Worm (Caenorhabditis elegans): ENCODE data around the gene lec-7.

lec-7 gene

DNA sequence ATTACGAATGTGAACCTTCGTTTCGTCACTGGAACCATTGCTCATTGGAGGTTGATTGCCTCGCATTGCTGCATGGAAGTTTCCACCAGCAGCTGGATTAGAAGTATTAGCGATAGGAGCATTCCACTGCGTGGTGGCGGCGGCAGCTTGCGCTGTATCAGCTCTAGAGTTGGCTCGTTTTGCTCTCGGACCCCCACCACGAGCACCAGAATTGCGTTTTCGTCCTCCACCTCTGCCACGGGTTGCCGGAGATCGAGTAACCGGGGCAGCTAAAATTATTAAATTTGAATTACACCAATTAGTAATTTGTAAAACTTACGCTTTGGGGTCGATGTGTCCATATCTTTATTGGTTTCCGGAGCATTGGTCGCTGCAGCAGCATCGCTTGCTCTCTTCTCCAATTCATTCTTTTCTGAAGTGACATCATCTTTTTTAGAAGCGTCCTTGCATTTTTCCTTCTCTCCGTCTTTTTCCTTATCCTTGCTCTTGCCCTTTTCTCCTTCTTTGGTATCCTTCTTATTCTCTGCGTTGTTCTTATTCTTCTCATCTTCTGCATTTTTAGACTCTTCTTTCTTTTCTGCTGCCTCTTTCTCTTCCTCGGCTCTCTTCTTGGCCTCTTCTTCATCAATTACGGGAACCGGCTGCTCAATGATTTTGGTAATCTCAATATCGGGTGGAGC is 37.6 kb upstream of the lec-7 start:
- TF ChIP-seq nhr-237 (tag; optimal IDR thresholded peaks at IDR 0.05) (no peak), lin-39 (tag; optimal IDR thresholded peaks at IDR 0.05) (peak; percentile 49)

DNA sequence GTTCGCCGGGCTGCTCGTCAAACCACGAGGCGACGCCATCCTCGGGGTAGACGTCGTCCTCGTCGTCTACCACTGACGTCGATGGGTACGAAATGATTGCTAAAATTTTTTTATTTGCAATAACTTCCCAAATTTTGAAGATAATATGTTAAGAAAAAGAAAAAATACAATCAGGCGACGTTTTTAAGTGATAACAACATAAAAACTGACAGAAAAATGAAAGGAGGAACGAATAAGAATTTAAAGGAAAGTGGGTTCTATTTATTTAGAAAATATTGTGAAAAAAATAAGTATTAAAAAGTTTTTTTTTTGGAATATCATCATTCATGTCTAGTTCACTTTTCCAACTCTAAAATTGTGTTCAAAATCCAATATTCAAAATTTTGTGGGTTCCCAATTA is 29.7 kb upstream of the lec-7 start, which contains the start of gene dpy-22:
Gene dpy-22 (minus strand): TSS at position 101 of the 400 bp plus-strand sequence.
- TF ChIP-seq mdl-1 (tag; optimal IDR thresholded peaks at IDR 0.05) (no peak), ZK546.5 (tag; optimal IDR thresholded peaks at IDR 0.05) (no peak), fos-1 (tag; optimal IDR thresholded peaks at IDR 0.05) (no peak)

DNA sequence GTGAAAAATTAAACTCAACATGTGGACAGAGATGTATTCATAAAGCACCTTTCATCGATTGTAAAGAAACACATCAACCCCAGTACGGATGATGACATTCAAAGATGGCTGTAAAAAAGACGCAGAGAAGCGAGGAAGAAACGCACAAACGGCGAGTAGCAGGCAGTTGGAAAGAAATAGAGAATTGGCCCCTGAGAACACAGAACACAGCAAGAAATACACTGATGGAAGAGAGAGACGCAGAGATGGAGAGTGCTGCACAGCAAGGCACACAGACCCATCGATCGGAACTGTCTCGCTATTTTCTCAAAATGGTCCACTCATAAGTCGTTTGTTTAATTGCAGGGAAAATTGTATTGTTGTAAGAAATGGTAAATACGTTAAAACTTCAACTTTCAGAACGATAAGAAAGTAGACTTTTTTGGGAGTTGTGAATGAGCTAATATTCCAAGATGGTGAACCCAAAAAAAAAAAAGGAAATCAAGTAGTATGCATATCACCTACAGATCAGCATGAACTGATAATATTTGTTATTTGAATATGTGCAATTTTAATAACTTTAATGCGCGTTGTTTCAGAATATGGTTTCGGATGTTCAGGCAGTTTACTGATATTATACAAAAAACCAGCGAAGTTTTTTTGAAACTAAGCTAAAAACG is 29.1 kb upstream of the lec-7 start:
- no peak for TF ChIP-seq nhr-11 (tag; optimal IDR thresholded peaks at IDR 0.05)
- no peak for TF ChIP-seq mdl-1 (tag; optimal IDR thresholded peaks at IDR 0.05)
- no peak for TF ChIP-seq nhr-43 (tag; optimal IDR thresholded peaks at IDR 0.05; ENCODE audit: poor library complexity, severe bottlenecking)
- no peak for TF ChIP-seq aly-2 (tag; optimal IDR thresholded peaks at IDR 0.05)
- no peak for TF ChIP-seq daf-12 (tag; optimal IDR thresholded peaks at IDR 0.05)
- TF ChIP-seq tbx-2 (tag; optimal IDR thresholded peaks at IDR 0.05), result no peak
- no peak for TF ChIP-seq ceh-9 (tag; optimal IDR thresholded peaks at IDR 0.05)
- TF ChIP-seq ZK546.5 (tag; optimal IDR thresholded peaks at IDR 0.05), result no peak
- no peak for TF ChIP-seq ztf-4 (tag; optimal IDR thresholded peaks at IDR 0.05)
- TF ChIP-seq unc-39 (tag; optimal IDR thresholded peaks at IDR 0.05), result no peak
- no peak for TF ChIP-seq fos-1 (tag; optimal IDR thresholded peaks at IDR 0.05)
- TF ChIP-seq nhr-237 (tag; optimal IDR thresholded peaks at IDR 0.05), result no peak
- TF ChIP-seq nhr-28 (tag; optimal IDR thresholded peaks at IDR 0.05), result no peak
- TF ChIP-seq mml-1 (tag; optimal IDR thresholded peaks at IDR 0.05), result no peak
- no peak for TF ChIP-seq elt-3 (tag; optimal IDR thresholded peaks at IDR 0.05)
- no peak for TF ChIP-seq eor-1 (tag; optimal IDR thresholded peaks at IDR 0.05)
- peak; percentile 90 for TF ChIP-seq hmg-11 (tag; optimal IDR thresholded peaks at IDR 0.05)
- peak; percentile 55 for TF ChIP-seq pqm-1 (tag; optimal IDR thresholded peaks at IDR 0.05)
- TF ChIP-seq jun-1 (tag; optimal IDR thresholded peaks at IDR 0.05), result peak; percentile 77
- TF ChIP-seq fkh-2 (tag; optimal IDR thresholded peaks at IDR 0.05), result no peak
- peak; percentile 52 for TF ChIP-seq lin-39 (tag; optimal IDR thresholded peaks at IDR 0.05)
- no peak for TF ChIP-seq egl-27 (tag; optimal IDR thresholded peaks at IDR 0.05)
- TF ChIP-seq R02D3.7 (tag; optimal IDR thresholded peaks at IDR 0.05), result no peak
- TF ChIP-seq skn-1 (tag; optimal IDR thresholded peaks at IDR 0.05), result peak; percentile 95
- peak; percentile 73 for TF ChIP-seq egl-5 (tag; optimal IDR thresholded peaks at IDR 0.05)
- TF ChIP-seq nhr-23 (tag; optimal IDR thresholded peaks at IDR 0.05), result peak; percentile 50
- TF ChIP-seq ama-1 (optimal IDR thresholded peaks at IDR 0.05), result no peak
- TF ChIP-seq nfya-1 (tag; optimal IDR thresholded peaks at IDR 0.05; ENCODE audit: insufficient read depth), result peak; percentile 70
- TF ChIP-seq nhr-67 (tag; optimal IDR thresholded peaks at IDR 0.05), result no peak
- no peak for TF ChIP-seq snpc-4 (tag; optimal IDR thresholded peaks at IDR 0.05)
- TF ChIP-seq lin-15B (tag; optimal IDR thresholded peaks at IDR 0.05), result no peak
- no peak for TF ChIP-seq fkh-10 (GFP tag; optimal IDR thresholded peaks at IDR 0.05)
- peak; percentile 69 for TF ChIP-seq elt-2 (tag; optimal IDR thresholded peaks at IDR 0.05)
- TF ChIP-seq elt-1 (tag; optimal IDR thresholded peaks at IDR 0.05), result no peak
- no peak for TF ChIP-seq nhr-77 (tag; optimal IDR thresholded peaks at IDR 0.05)
- TF ChIP-seq ceh-16 (tag; optimal IDR thresholded peaks at IDR 0.05), result no peak
- TF ChIP-seq nhr-76 (tag; optimal IDR thresholded peaks at IDR 0.05), result no peak
- no peak for TF ChIP-seq unc-62 (GFP tag; optimal IDR thresholded peaks at IDR 0.05)
- peak; percentile 60 for TF ChIP-seq ceh-28 (tag; optimal IDR thresholded peaks at IDR 0.05)
- TF ChIP-seq pha-4 (tag; optimal IDR thresholded peaks at IDR 0.05), result no peak
- TF ChIP-seq sea-2 (GFP tag; optimal IDR thresholded peaks at IDR 0.05), result no peak
- no peak for TF ChIP-seq lsy-12 (tag; optimal IDR thresholded peaks at IDR 0.05)
- no peak for TF ChIP-seq ceh-82 (tag; optimal IDR thresholded peaks at IDR 0.05)
- TF ChIP-seq nhr-12 (tag; optimal IDR thresholded peaks at IDR 0.05), result no peak
- TF ChIP-seq nhr-25 (tag; optimal IDR thresholded peaks at IDR 0.05), result peak; percentile 70
- no peak for TF ChIP-seq ztf-11 (tag; optimal IDR thresholded peaks at IDR 0.05)
- TF ChIP-seq zag-1 (tag; optimal IDR thresholded peaks at IDR 0.05), result no peak
